Fruit fly (Drosophila melanogaster) whole organism, pupa: ENCODE data around the gene CG14312.

Experiments used
- CG4496 ChIP-seq: fragments of 200-800 bp; sonication (Bioruptor generic); IDR thresholded peaks from 3 replicates; pipeline ENCODE4 v1.3.6; 2022; ENCODE audit warnings: missing biosample characterization, missing genetic modification characterization
- CG8301 ChIP-seq: fragments of 200-800 bp; sonication (Bioruptor generic); optimal IDR thresholded peaks from 2 replicates; lab custom pipeline; 2018; ENCODE audit warnings: missing biosample characterization, mild to moderate bottlenecking, missing genetic modification characterization
- EcR ChIP-seq: fragments of 200-800 bp; sonication (Bioruptor generic); optimal IDR thresholded peaks from 3 replicates; lab custom pipeline; 2019; ENCODE audit warnings: missing biosample characterization, missing genetic modification characterization, mild to moderate bottlenecking, moderate library complexity, missing genetic modification reagents
- Snoo ChIP-seq: fragments of 200-800 bp; sonication (Bioruptor generic); optimal IDR thresholded peaks from 3 replicates; lab custom pipeline; 2017; ENCODE audit warnings: missing biosample characterization, mild to moderate bottlenecking, missing genetic modification characterization, inconsistent platforms
- rn ChIP-seq: fragments of 200-800 bp; sonication (Bioruptor generic); IDR thresholded peaks from 2 replicates; pipeline ENCODE4 v1.3.6; 2022; ENCODE audit warnings: missing biosample characterization, missing genetic modification characterization

DNA sequence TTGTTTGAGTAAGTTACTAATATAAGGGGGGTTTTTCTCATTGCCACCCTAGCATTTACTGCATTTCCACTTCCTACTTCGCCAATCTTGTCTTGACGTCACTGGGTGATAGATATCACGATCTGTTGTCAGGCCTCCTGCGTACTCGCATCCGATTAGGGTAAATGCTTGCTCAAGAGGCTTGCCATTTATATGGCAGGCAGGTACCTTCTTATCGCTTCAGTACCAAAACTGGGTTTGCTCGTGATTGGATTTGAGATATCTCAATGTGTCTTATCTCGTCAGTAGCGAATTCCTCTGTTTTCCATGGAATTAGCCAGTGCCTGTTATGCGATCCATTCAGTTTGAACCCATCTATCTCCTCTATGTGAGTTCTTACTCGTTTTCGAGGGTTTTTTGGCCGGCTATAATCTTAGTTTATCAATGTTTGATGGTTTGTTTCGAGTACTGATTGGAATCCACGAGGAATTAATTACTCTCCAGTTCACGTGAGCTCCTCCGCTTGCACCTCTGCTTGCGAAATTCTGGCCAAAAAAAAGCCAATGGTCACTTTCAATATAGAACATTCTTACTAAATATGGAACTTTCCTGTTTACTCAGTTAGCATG lies 2.4 kb downstream of the CG14312 start:
- TF ChIP-seq EcR = no peak
- no peak for TF ChIP-seq rn (GFP tag; lab: Robert Waterston, UW)
- TF ChIP-seq CG4496 = no peak
- TF ChIP-seq CG8301 (tag; lab: Kevin White, UChicago) = no peak
- no peak for TF ChIP-seq Snoo (tag; lab: Kevin White, UChicago)
